Fruit fly (Drosophila melanogaster): ENCODE measurements around the gene CG43618.
"Not testable (repeated sequence)": the region's sequence is repeated elsewhere in the genome, so short reads cannot be mapped to it uniquely, and the experiment has no call there.

CG43618 gene

dm6 chr3R:8032923-8033478, 16.0 kb upstream of the CG43618 start, which contains the start of the genes CG11035 and unc-45:
CG11035 (minus strand) TSS chr3R:8033009.
unc-45 (plus strand) TSS chr3R:8033301.
- TF ChIP-seq EcR (GFP tag; optimal IDR thresholded peaks at IDR 0.05): no peak
- TF ChIP-seq CG8478 (optimal IDR thresholded peaks at IDR 0.05): no peak
- no peak for TF ChIP-seq Dll (optimal IDR thresholded peaks at IDR 0.05)
- no peak for TF ChIP-seq usp (GFP tag; optimal IDR thresholded peaks at IDR 0.05)

dm6 chr3R:8037896-8038295, 11.1 kb upstream of the CG43618 start:
- no peak for TF ChIP-seq usp (GFP tag; optimal IDR thresholded peaks at IDR 0.05)
- TF ChIP-seq Dll (optimal IDR thresholded peaks at IDR 0.05): no peak
- no peak for TF ChIP-seq EcR (GFP tag; optimal IDR thresholded peaks at IDR 0.05)
- TF ChIP-seq CG8478 (optimal IDR thresholded peaks at IDR 0.05): no peak
- TF ChIP-seq psq (optimal IDR thresholded peaks at IDR 0.05): no peak
- TF ChIP-seq pan (optimal IDR thresholded peaks at IDR 0.05): no peak

dm6 chr3R:8038927-8039326, 10.0 kb upstream of the CG43618 start:
- TF ChIP-seq psq (optimal IDR thresholded peaks at IDR 0.05) (no peak), usp (GFP tag; optimal IDR thresholded peaks at IDR 0.05) (no peak), Dll (optimal IDR thresholded peaks at IDR 0.05) (no peak), EcR (GFP tag; optimal IDR thresholded peaks at IDR 0.05) (no peak), CG8478 (optimal IDR thresholded peaks at IDR 0.05) (no peak), pan (optimal IDR thresholded peaks at IDR 0.05) (no peak)

DNA sequence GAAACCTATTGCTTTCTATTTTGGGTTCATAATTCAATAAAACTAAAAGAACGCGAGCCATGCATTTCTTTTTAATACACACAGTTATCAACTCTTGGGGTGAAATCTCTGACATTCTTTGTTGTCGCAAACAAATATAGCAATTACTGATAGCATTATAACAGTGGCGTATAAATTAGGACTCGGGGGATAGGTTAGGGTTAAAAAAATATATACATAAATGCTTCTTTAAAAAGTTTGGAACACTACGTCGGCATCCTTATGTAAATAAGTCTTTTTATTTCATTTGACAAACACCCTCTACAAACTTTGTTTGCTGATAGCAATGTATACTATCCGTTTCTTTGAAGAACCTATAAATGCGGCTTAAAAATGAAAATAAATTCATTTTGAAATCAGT, 8.1 kb upstream of the CG43618 start, which contains the start of gene CG43060:
Gene CG43060, plus strand, starts transcription at position 382 of the 400 bp plus-strand sequence.
- TF ChIP-seq pan (optimal IDR thresholded peaks at IDR 0.05) (no peak), CG8478 (optimal IDR thresholded peaks at IDR 0.05) (no peak), EcR (GFP tag; optimal IDR thresholded peaks at IDR 0.05) (no peak), usp (GFP tag; optimal IDR thresholded peaks at IDR 0.05) (no peak), Dll (optimal IDR thresholded peaks at IDR 0.05) (no peak), psq (optimal IDR thresholded peaks at IDR 0.05) (no peak)

- not testable (repeated sequence) for TF ChIP-seq Dll, pan, psq (optimal IDR thresholded peaks at IDR 0.05)
These were observed 406 bp downstream of the CG43618 start, which contains the start of gene CG43061 for dm6 chr3R:8049373-8049772. CG43061 (plus strand) TSS chr3R:8049673.

- TF ChIP-seq pan (optimal IDR thresholded peaks at IDR 0.05) (no peak), psq (optimal IDR thresholded peaks at IDR 0.05) (no peak), Dll (optimal IDR thresholded peaks at IDR 0.05) (no peak), EcR (GFP tag; optimal IDR thresholded peaks at IDR 0.05) (no peak), usp (GFP tag; optimal IDR thresholded peaks at IDR 0.05) (no peak), CG8478 (optimal IDR thresholded peaks at IDR 0.05) (no peak)
These were observed 10.0 kb downstream of the CG43618 start, which contains the start of gene mAChR-B for dm6 chr3R:8058984-8059383. mAChR-B (plus strand) TSS chr3R:8059284.

- TF ChIP-seq EcR (GFP tag; optimal IDR thresholded peaks at IDR 0.05) (no peak), Dll (optimal IDR thresholded peaks at IDR 0.05) (no peak), usp (GFP tag; optimal IDR thresholded peaks at IDR 0.05) (no peak), psq (optimal IDR thresholded peaks at IDR 0.05) (no peak), CG8478 (optimal IDR thresholded peaks at IDR 0.05) (no peak), pan (optimal IDR thresholded peaks at IDR 0.05) (no peak)
These were observed 23.7 kb downstream of the CG43618 start for dm6 chr3R:8072635-8073034.

- TF ChIP-seq usp (GFP tag; optimal IDR thresholded peaks at IDR 0.05) (no peak), CG8478 (optimal IDR thresholded peaks at IDR 0.05) (no peak), psq (optimal IDR thresholded peaks at IDR 0.05) (no peak), Dll (optimal IDR thresholded peaks at IDR 0.05) (no peak), EcR (GFP tag; optimal IDR thresholded peaks at IDR 0.05) (no peak), pan (optimal IDR thresholded peaks at IDR 0.05) (no peak)
These were observed 38.0 kb downstream of the CG43618 start, which contains the start of gene CG7910 for dm6 chr3R:8086952-8087351. CG7910 (plus strand) TSS chr3R:8087252.

DNA sequence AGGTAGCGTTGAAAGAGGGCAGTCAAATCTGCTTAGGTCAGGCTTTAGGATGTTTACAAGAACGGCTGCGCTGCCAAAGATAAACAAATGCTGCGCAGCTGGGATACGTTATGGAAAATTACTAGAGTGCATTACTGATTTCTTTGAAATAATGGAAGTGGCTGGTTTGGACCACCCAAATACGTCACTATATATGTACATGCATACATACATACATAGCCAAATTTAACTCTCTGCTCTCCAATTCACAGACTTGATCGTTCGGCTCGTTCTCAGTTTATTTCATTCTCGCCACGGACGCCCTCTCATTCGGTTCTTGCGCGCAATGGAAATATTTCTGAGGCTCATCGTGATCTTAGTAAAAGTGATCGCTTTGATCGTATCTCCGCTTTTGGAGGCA, 44.9 kb downstream of the CG43618 start, which contains the start of gene CG7900:
Gene CG7900, plus strand, starts transcription at position 301 of the 400 bp plus-strand sequence.
- TF ChIP-seq pan (optimal IDR thresholded peaks at IDR 0.05); usp (GFP tag; optimal IDR thresholded peaks at IDR 0.05); psq (optimal IDR thresholded peaks at IDR 0.05): not testable (repeated sequence)

Data from whole organism.